Fruit fly (Drosophila melanogaster) whole organism, wandering third instar larva: ENCODE data around the gene CG15531.

Experiments used
- Dfd ChIP-seq: fragments of >200 bp; optimal IDR thresholded peaks from 2 replicates; lab custom pipeline; 2017; ENCODE audit warnings: missing biosample characterization, missing genetic modification characterization
- GATAd ChIP-seq: sonication (Bioruptor generic); optimal IDR thresholded peaks from 2 replicates; lab custom pipeline; 2016; ENCODE audit warnings: missing biosample characterization, missing genetic modification characterization
- OdsH ChIP-seq: fragments of 200-800 bp; sonication (Bioruptor generic); optimal IDR thresholded peaks from 2 replicates; lab custom pipeline; 2016; ENCODE audit warnings: missing biosample characterization, mild to moderate bottlenecking, missing genetic modification characterization
- Vsx2 ChIP-seq: fragments of 200-300, 225-300 bp; sonication (Bioruptor generic); optimal IDR thresholded peaks from 2 replicates; lab custom pipeline; 2018; ENCODE audit warnings: missing biosample characterization, missing genetic modification characterization; ENCODE audit not compliant: partially characterized antibody
- dmrt93B ChIP-seq: fragments of 200-800 bp; sonication (Bioruptor generic); optimal IDR thresholded peaks from 2 replicates; lab custom pipeline; 2018; ENCODE audit warnings: missing biosample characterization, mild to moderate bottlenecking, missing genetic modification characterization
- ey ChIP-seq: fragments of 200-800 bp; sonication (Bioruptor generic); optimal IDR thresholded peaks from 2 replicates; lab custom pipeline; 2016; ENCODE audit warnings: missing biosample characterization, missing genetic modification characterization
- lola ChIP-seq: fragments of >200 bp; optimal IDR thresholded peaks from 2 replicates; lab custom pipeline; 2017; ENCODE audit warnings: missing biosample characterization, missing genetic modification characterization
- woc ChIP-seq: sonication (Bioruptor generic); optimal IDR thresholded peaks from 2 replicates; lab custom pipeline; 2016; ENCODE audit warnings: missing biosample characterization, mild to moderate bottlenecking, missing genetic modification characterization

dm6 chr3R:30236994-30237393 is 41.0 kb upstream of the CG15531 start:
- TF ChIP-seq dmrt93B (GFP tag; lab: Kevin White, UChicago) (no peak), lola (no peak), GATAd (no peak), Dfd (GFP tag; lab: Kevin White, UChicago) (no peak), ey (GFP tag; lab: Kevin White, UChicago) (no peak), woc (GFP tag; lab: Kevin White, UChicago) (no peak), OdsH (GFP tag; lab: Kevin White, UChicago) (no peak), Vsx2 (no peak)
